Worm (Caenorhabditis elegans): ENCODE data around the gene tsp-9.

ce11 chrX:1249738-1250137 is 3.9 kb downstream of the tsp-9 start, which contains the start of gene C25G6.4:
- TF ChIP-seq tbx-8 (GFP tag; optimal IDR thresholded peaks at IDR 0.05), result no peak
- TF ChIP-seq M03D4.4 (tag; optimal IDR thresholded peaks at IDR 0.05), result no peak
- TF ChIP-seq unc-39 (tag; optimal IDR thresholded peaks at IDR 0.05), result no peak
- no peak for TF ChIP-seq elt-3 (tag; optimal IDR thresholded peaks at IDR 0.05)
- TF ChIP-seq ham-2 (GFP tag; optimal IDR thresholded peaks at IDR 0.05), result no peak
- no peak for TF ChIP-seq lin-13 (tag; optimal IDR thresholded peaks at IDR 0.05)
- no peak for TF ChIP-seq nhr-76 (tag; optimal IDR thresholded peaks at IDR 0.05)
- TF ChIP-seq pha-4 (tag; optimal IDR thresholded peaks at IDR 0.05), result no peak
- no peak for TF ChIP-seq snpc-4 (tag; optimal IDR thresholded peaks at IDR 0.05)
- no peak for TF ChIP-seq ceh-83 (GFP tag; optimal IDR thresholded peaks at IDR 0.05)
- TF ChIP-seq sem-2 (GFP tag; optimal IDR thresholded peaks at IDR 0.05), result no peak
- TF ChIP-seq ceh-39 (tag; optimal IDR thresholded peaks at IDR 0.05), result no peak
